Worm (Caenorhabditis elegans) whole organism, mixed stage, embryonic: ENCODE results near the gene nhr-58.

ENCODE experiments used
- ceh-39 ChIP-seq: fragments of 150-350 bp; optimal IDR thresholded peaks from 2 replicates; lab custom pipeline; 2014; ENCODE audit warnings: missing biosample characterization, missing genetic modification characterization
- cnd-1 ChIP-seq: fragments of 200-800 bp; sonication (Bioruptor generic); optimal IDR thresholded peaks from 2 replicates; lab custom pipeline; 2018; ENCODE audit warnings: mild to moderate bottlenecking, missing genetic modification characterization, missing compliant biosample characterization
- elt-1 ChIP-seq: sonication (generic microtip); optimal IDR thresholded peaks from 2 replicates; lab custom pipeline; 2017; ENCODE audit warnings: missing genetic modification characterization, mild to moderate bottlenecking, missing compliant biosample characterization, antibody characterized with exemption, moderate library complexity, borderline replicate concordance; ENCODE audit not compliant: insufficient read depth
- elt-3 ChIP-seq: fragments of 150-350 bp; optimal IDR thresholded peaks from 2 replicates; lab custom pipeline; 2014; ENCODE audit warnings: missing biosample characterization, missing genetic modification characterization
- flh-1 ChIP-seq: fragments of 200-800 bp; sonication (Bioruptor generic); optimal IDR thresholded peaks from 2 replicates; lab custom pipeline; 2018; ENCODE audit warnings: mild to moderate bottlenecking, missing genetic modification characterization, moderate library complexity, missing compliant biosample characterization
- mep-1 ChIP-seq: fragments of 150-350 bp; optimal IDR thresholded peaks from 2 replicates; lab custom pipeline; 2017; ENCODE audit warnings: missing biosample characterization, missing genetic modification reagents, missing genetic modification characterization, inconsistent platforms
- nhr-12 ChIP-seq: fragments of 150-350 bp; optimal IDR thresholded peaks from 2 replicates; lab custom pipeline; 2014; ENCODE audit warnings: missing biosample characterization, missing genetic modification characterization
- pha-4 ChIP-seq: fragments of 150-350 bp; optimal IDR thresholded peaks from 2 replicates; lab custom pipeline; 2018; ENCODE audit warnings: missing biosample characterization, missing genetic modification reagents, missing genetic modification characterization
- snpc-4 ChIP-seq: fragments of 150-350 bp; optimal IDR thresholded peaks from 2 replicates; lab custom pipeline; 2014; ENCODE audit warnings: missing biosample characterization, missing genetic modification characterization
- unc-62 ChIP-seq: fragments of 150-350 bp; optimal IDR thresholded peaks from 2 replicates; lab custom pipeline; 2014; ENCODE audit warnings: missing biosample characterization, missing genetic modification reagents, missing genetic modification characterization
- ztf-11 ChIP-seq: fragments of 150-350 bp; optimal IDR thresholded peaks from 2 replicates; lab custom pipeline; 2014; ENCODE audit warnings: missing biosample characterization, missing genetic modification characterization

ce11 chrV:565984-566383 lies 33.9 kb downstream of the nhr-58 start, which contains the start of gene sri-73:
- TF ChIP-seq pha-4 = no peak
- TF ChIP-seq ztf-11 (tag; lab: Kevin White, UChicago) = no peak
- TF ChIP-seq elt-1 (tag; lab: Kevin White, UChicago) = no peak
- TF ChIP-seq unc-62 = no peak
- TF ChIP-seq mep-1 = no peak
- no peak for TF ChIP-seq ceh-39 (tag; lab: Kevin White, UChicago)
- no peak for TF ChIP-seq snpc-4 (tag; lab: Kevin White, UChicago)
- TF ChIP-seq nhr-12 = no peak
- no peak for TF ChIP-seq cnd-1 (tag; lab: Kevin White, UChicago)
- no peak for TF ChIP-seq elt-3
- TF ChIP-seq flh-1 (GFP tag; lab: Kevin White, UChicago) = no peak
